Fruit fly (Drosophila melanogaster): ENCODE measurements around the gene CG7910.

Gene CG7910

dm6 chr3R:8122198-8122970 is 35.3 kb downstream of the CG7910 start, which contains the start of gene CG7878 (continued):
- TF ChIP-seq sima (GFP tag; optimal IDR thresholded peaks at IDR 0.05) (no peak), nerfin-1 (tag; optimal IDR thresholded peaks at IDR 0.05) (no peak), CG11696 (GFP tag; IDR thresholded peaks at IDR 0.05) (no peak), Abd-B (GFP tag; optimal IDR thresholded peaks at IDR 0.05) (peak; percentile 59), CG30403 (GFP tag; optimal IDR thresholded peaks at IDR 0.05) (peak; percentile 69), btn (GFP tag; optimal IDR thresholded peaks at IDR 0.05) (no peak), CG2129 (GFP tag; IDR thresholded peaks at IDR 0.05; ENCODE audit: partially characterized antibody) (no peak), ci (GFP tag; IDR thresholded peaks at IDR 0.05) (peak; percentile 59; the same call in 2 of the 3 replicates), CG11093 (GFP tag; IDR thresholded peaks at IDR 0.05) (no peak), CG30431 (GFP tag; optimal IDR thresholded peaks at IDR 0.05) (no peak), CG1647 (GFP tag; optimal IDR thresholded peaks at IDR 0.05) (no peak), Med (GFP tag) (peak; percentile 95), klu (GFP tag; IDR thresholded peaks at IDR 0.05) (no peak), CG1602 (GFP tag; optimal IDR thresholded peaks at IDR 0.05) (peak; percentile 27), hb (GFP tag; IDR thresholded peaks at IDR 0.05; ENCODE audit: partially characterized antibody) (peak; percentile 78), CG9817 (tag; optimal IDR thresholded peaks at IDR 0.05) (peak; percentile 62), gfzf (GFP tag; optimal IDR thresholded peaks at IDR 0.05) (no peak), CG13894 (tag; optimal IDR thresholded peaks at IDR 0.05) (peak; percentile 79), ftz-f1 (GFP tag; optimal IDR thresholded peaks at IDR 0.05) (peak; percentile 43), CG17802 (tag; optimal IDR thresholded peaks at IDR 0.05) (no peak), zfh2 (GFP tag; optimal IDR thresholded peaks at IDR 0.05) (peak; percentile 62), CG9609 (GFP tag; optimal IDR thresholded peaks at IDR 0.05) (no peak), Dp (GFP tag; optimal IDR thresholded peaks at IDR 0.05) (peak; percentile 80), Elba2 (GFP tag; optimal IDR thresholded peaks at IDR 0.05) (no peak), CG10959 (GFP tag; IDR thresholded peaks at IDR 0.05) (no peak), YL-1 (GFP tag; optimal IDR thresholded peaks at IDR 0.05) (peak; percentile 65), CG9215 (GFP tag; IDR thresholded peaks at IDR 0.05) (peak; percentile 39), Poxn (GFP tag; IDR thresholded peaks at IDR 0.05) (no peak), GATAe (GFP tag; conservative IDR thresholded peaks at IDR 0.05) (no peak; the same call in 1 of the 2 replicates), E2f1 (GFP tag; IDR thresholded peaks at IDR 0.05) (peak; percentile 40; the same call in 1 of the 2 replicates), az2 (GFP tag; optimal IDR thresholded peaks at IDR 0.05) (peak; percentile 41), crp (GFP tag; optimal IDR thresholded peaks at IDR 0.05) (no peak), CG12769 (tag; optimal IDR thresholded peaks at IDR 0.05) (peak; percentile 19), CG6854 (GFP tag; optimal IDR thresholded peaks at IDR 0.05) (no peak), CG14965 (GFP tag; optimal IDR thresholded peaks at IDR 0.05; ENCODE audit: borderline replicate concordance) (no peak), ash1 (GFP tag; optimal IDR thresholded peaks at IDR 0.05) (peak; percentile 9), dm (GFP tag; optimal IDR thresholded peaks at IDR 0.05) (peak; percentile 39), Nf-YC (tag; optimal IDR thresholded peaks at IDR 0.05) (peak; percentile 64), Chrac-16 (GFP tag; optimal IDR thresholded peaks at IDR 0.05) (peak; percentile 62), CG16779 (GFP tag; IDR thresholded peaks at IDR 0.05) (no peak), E2f2 (GFP tag; IDR thresholded peaks at IDR 0.05) (peak; percentile 85), Sox100B (GFP tag; optimal IDR thresholded peaks at IDR 0.05) (peak; percentile 18), CG18764 (GFP tag; optimal IDR thresholded peaks at IDR 0.05) (no peak), Hmr (GFP tag; optimal IDR thresholded peaks at IDR 0.05) (peak; percentile 62), ro (GFP tag; IDR thresholded peaks at IDR 0.05) (no peak), chn (GFP tag; optimal IDR thresholded peaks at IDR 0.05) (peak; percentile 53), gsb-n (tag; optimal IDR thresholded peaks at IDR 0.05) (peak; percentile 26), CG18599 (GFP tag; optimal IDR thresholded peaks at IDR 0.05) (peak; percentile 54), CG7271 (tag; optimal IDR thresholded peaks at IDR 0.05) (no peak)
